Fruit fly (Drosophila melanogaster): ENCODE measurements around the gene Or24a.

Gene Or24a

DNA sequence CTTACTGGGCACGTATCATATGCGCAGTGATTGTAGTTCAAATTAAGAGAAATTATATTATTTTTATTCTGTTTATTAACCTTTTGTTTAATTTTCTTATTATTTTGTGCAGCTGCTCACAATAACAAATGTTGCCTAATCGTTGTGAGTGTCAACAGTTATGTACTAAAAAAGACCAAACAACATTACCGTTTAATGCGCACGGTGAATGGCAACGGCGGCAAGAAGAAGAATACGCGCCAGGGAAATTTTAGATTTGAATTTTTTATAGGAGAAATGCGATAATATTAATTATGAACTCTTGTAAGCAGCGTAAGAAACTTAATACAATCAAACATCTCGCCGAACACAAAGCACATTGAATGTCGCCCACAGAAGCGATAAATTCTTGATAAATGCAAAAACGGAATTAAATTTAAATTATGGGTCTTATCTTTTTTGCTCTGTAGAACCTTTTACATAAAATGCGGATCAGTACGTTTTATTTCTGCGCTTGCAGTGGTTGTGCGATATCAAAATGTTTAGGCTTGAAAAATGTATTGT lies 21.8 kb upstream of the Or24a start, which contains the start of the genes Tbcc and lectin-24Db:
Tbcc (minus strand) TSS at position 163 of the 543 bp plus-strand sequence.
lectin-24Db (plus strand) TSS at position 493 of the 543 bp plus-strand sequence.
- TF ChIP-seq D1 (tag; optimal IDR thresholded peaks at IDR 0.05) (no peak), EcR (GFP tag; optimal IDR thresholded peaks at IDR 0.05) (no peak), fd96Ca (GFP tag; IDR thresholded peaks at IDR 0.05) (no peak), CG15710 (tag; optimal IDR thresholded peaks at IDR 0.05) (no peak), CG17806 (tag; optimal IDR thresholded peaks at IDR 0.05) (no peak), Ets98B (GFP tag; IDR thresholded peaks at IDR 0.05) (no peak), CG32121 (GFP tag; IDR thresholded peaks at IDR 0.05) (no peak), gl (tag; optimal IDR thresholded peaks at IDR 0.05) (no peak), CG34367 (tag; optimal IDR thresholded peaks at IDR 0.05) (no peak), CG8159 (tag; optimal IDR thresholded peaks at IDR 0.05) (no peak), CG13204 (GFP tag; optimal IDR thresholded peaks at IDR 0.05) (no peak), rn (GFP tag; IDR thresholded peaks at IDR 0.05) (no peak), CG4496 (GFP tag; IDR thresholded peaks at IDR 0.05) (no peak), Pif1A (GFP tag; optimal IDR thresholded peaks at IDR 0.05) (no peak), CG8301 (tag; optimal IDR thresholded peaks at IDR 0.05) (no peak), CG10348 (GFP tag; IDR thresholded peaks at IDR 0.05) (no peak), Snoo (tag; optimal IDR thresholded peaks at IDR 0.05) (no peak)

DNA sequence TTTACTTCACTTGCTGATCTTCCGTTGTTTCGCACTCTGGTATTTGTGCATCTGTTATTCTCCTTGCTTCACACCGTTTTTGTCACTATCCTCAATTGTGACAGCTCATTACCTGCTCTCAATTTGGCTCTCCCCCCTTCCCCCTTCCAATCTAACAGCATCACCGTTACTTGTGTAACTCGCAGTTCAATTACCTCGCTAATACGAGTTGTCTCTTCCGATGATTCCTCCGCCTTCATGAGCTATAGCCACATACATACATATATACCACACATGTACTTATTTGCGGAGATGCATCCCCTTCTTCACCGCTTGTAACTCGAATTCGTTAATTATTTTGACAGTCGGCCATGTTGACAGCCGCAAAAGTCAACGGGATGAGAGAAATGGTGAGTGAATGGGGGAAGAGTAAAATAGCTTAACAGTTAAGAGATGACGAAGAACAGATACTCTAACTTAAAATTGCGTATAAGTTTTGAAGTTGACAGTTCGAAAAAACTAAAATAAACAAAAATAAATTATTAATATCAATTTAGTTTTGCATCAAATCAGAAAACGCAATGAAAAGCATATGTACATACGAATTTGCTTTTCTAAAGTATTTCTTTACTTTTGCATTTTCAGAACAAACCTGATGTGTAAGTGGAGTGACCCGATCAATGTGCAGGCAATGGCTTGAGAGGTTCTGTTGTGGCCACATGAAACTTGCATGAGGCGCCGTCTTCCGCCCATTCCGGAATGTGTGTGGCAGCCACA lies 19.5 kb upstream of the Or24a start:
- TF ChIP-seq fd96Ca (GFP tag; IDR thresholded peaks at IDR 0.05) (no peak), rn (GFP tag; IDR thresholded peaks at IDR 0.05) (no peak), D1 (tag; optimal IDR thresholded peaks at IDR 0.05) (no peak), CG10348 (GFP tag; IDR thresholded peaks at IDR 0.05) (no peak), CG4496 (GFP tag; IDR thresholded peaks at IDR 0.05) (no peak), Ets98B (GFP tag; IDR thresholded peaks at IDR 0.05) (peak; percentile 24; the same call in 1 of the 2 replicates), CG17806 (tag; optimal IDR thresholded peaks at IDR 0.05) (no peak), CG14655 (GFP tag; optimal IDR thresholded peaks at IDR 0.05) (no peak), Pif1B (GFP tag; optimal IDR thresholded peaks at IDR 0.05) (no peak), Pif1A (GFP tag; optimal IDR thresholded peaks at IDR 0.05) (no peak), CG32121 (GFP tag; IDR thresholded peaks at IDR 0.05) (0 out of 2 replicates have a peak, but pooled peaks have one; percentile 12), Snoo (tag; optimal IDR thresholded peaks at IDR 0.05) (peak; percentile 39), CG9948 (tag; optimal IDR thresholded peaks at IDR 0.05) (no peak), CG34367 (tag; optimal IDR thresholded peaks at IDR 0.05) (peak; percentile 27), CG8159 (tag; optimal IDR thresholded peaks at IDR 0.05) (no peak), CG13204 (GFP tag; optimal IDR thresholded peaks at IDR 0.05) (no peak), CG8301 (tag; optimal IDR thresholded peaks at IDR 0.05) (no peak), gl (tag; optimal IDR thresholded peaks at IDR 0.05) (no peak), EcR (GFP tag; optimal IDR thresholded peaks at IDR 0.05) (no peak), CG15710 (tag; optimal IDR thresholded peaks at IDR 0.05) (no peak), CG12605 (GFP tag; IDR thresholded peaks at IDR 0.05) (no peak)

DNA sequence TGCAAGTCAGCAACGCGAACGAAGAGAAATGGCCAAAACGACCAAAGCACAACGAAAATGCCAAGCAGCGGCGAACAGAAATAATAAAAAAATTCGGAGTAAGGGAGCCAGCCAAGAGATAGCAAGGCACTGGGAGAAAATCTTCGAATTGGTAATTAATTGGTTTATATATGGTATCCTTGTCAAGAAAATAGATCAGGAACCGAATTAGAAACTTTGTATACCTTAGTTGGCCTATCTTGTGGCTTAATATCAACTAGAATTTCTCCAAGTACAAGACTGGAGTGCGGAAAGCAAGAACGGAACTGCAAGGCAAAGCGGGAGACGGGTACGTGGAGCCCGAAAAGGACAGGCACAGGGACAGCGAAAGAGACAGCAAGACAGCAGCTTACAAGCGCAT lies 14.0 kb upstream of the Or24a start:
- TF ChIP-seq CG4496 (GFP tag; IDR thresholded peaks at IDR 0.05) (no peak), Snoo (tag; optimal IDR thresholded peaks at IDR 0.05) (peak; percentile 15), CG32121 (GFP tag; IDR thresholded peaks at IDR 0.05) (no peak), Pif1B (GFP tag; optimal IDR thresholded peaks at IDR 0.05) (peak; percentile 29), CG10348 (GFP tag; IDR thresholded peaks at IDR 0.05) (no peak), Pif1A (GFP tag; optimal IDR thresholded peaks at IDR 0.05) (peak; percentile 29)

DNA sequence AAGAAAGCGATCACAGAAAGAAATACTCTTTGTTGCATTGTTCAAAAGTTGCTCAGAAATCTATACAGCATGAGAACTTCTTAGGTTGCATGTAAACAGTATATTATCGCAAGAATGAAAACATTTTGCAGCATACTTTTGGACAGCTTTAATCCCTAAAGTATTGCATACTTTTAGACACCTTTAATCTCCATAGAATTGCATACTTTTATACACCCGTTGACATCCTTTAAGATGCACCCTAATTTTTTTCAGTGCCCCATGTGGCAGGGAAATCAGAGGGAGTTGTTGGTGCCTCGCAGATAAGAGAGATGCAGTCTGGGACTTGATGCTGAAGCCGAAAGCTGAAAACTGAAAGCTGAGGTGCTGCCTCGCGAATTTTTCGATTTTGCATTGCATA lies 13.5 kb upstream of the Or24a start:
- TF ChIP-seq CG15710 (tag; optimal IDR thresholded peaks at IDR 0.05): no peak
- no peak for TF ChIP-seq Pif1A (GFP tag; optimal IDR thresholded peaks at IDR 0.05)
- no peak for TF ChIP-seq CG9948 (tag; optimal IDR thresholded peaks at IDR 0.05)
- TF ChIP-seq Pif1B (GFP tag; optimal IDR thresholded peaks at IDR 0.05): no peak
- no peak for TF ChIP-seq CG8159 (tag; optimal IDR thresholded peaks at IDR 0.05)
- no peak for TF ChIP-seq CG12605 (GFP tag; IDR thresholded peaks at IDR 0.05)
- TF ChIP-seq D1 (tag; optimal IDR thresholded peaks at IDR 0.05): no peak
- no peak for TF ChIP-seq fd96Ca (GFP tag; IDR thresholded peaks at IDR 0.05)
- TF ChIP-seq gl (tag; optimal IDR thresholded peaks at IDR 0.05): no peak
- TF ChIP-seq CG17806 (tag; optimal IDR thresholded peaks at IDR 0.05): no peak
- TF ChIP-seq CG4496 (GFP tag; IDR thresholded peaks at IDR 0.05): no peak
- no peak for TF ChIP-seq CG10348 (GFP tag; IDR thresholded peaks at IDR 0.05)
- no peak for TF ChIP-seq CG32121 (GFP tag; IDR thresholded peaks at IDR 0.05)

DNA sequence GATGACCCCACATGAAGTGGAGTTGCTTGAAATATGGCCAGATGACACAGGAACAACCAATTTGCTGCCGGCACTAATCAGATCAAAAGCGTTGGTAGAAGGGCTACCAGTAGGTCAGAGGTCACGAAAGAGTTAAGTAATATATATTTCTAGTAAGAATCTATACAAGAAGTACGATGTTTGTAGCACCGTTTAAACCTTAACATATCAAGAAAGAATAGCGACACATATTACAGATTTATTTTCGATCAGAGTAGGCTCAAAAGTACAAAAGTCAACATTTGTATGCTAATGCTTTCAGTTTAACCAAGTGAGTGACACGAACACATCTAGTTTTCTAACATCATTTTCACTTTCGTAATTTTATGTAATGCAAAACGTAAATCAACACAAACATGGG lies 17.0 kb downstream of the Or24a start, which contains the start of gene CG2955:
CG2955 (plus strand) TSS at position 301 of the 400 bp plus-strand sequence.
- no peak for TF ChIP-seq gl (tag; optimal IDR thresholded peaks at IDR 0.05)
- no peak for TF ChIP-seq Pif1A (GFP tag; optimal IDR thresholded peaks at IDR 0.05)
- TF ChIP-seq CG12605 (GFP tag; IDR thresholded peaks at IDR 0.05): no peak
- TF ChIP-seq CG17806 (tag; optimal IDR thresholded peaks at IDR 0.05): no peak
- no peak for TF ChIP-seq CG4496 (GFP tag; IDR thresholded peaks at IDR 0.05)
- no peak for TF ChIP-seq rn (GFP tag; IDR thresholded peaks at IDR 0.05)
- no peak for TF ChIP-seq CG13204 (GFP tag; optimal IDR thresholded peaks at IDR 0.05)

DNA sequence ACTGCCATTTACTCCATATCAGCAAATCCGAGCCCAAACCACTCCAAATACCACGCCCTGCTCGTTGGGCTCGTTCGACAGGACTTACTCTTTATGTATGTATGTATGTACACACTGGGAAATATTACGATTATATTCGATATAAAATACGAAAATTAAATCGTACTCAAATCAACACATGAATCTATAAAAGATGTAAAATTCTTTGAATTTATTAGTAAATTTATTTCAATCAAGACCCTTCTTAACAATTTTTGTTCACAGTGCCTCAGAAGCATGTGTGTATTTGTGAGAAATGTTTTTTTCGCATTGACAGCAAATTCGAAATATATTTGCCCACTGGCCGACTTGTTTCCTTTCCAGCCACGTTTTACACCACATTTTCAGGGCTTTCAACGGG lies 19.6 kb downstream of the Or24a start:
- TF ChIP-seq rn (GFP tag; IDR thresholded peaks at IDR 0.05): no peak
- TF ChIP-seq D1 (tag; optimal IDR thresholded peaks at IDR 0.05): no peak
- TF ChIP-seq fd96Ca (GFP tag; IDR thresholded peaks at IDR 0.05): no peak
- no peak for TF ChIP-seq CG8159 (tag; optimal IDR thresholded peaks at IDR 0.05)
- TF ChIP-seq EcR (GFP tag; optimal IDR thresholded peaks at IDR 0.05): no peak
- no peak for TF ChIP-seq CG12605 (GFP tag; IDR thresholded peaks at IDR 0.05)
- no peak for TF ChIP-seq Pif1B (GFP tag; optimal IDR thresholded peaks at IDR 0.05)
- TF ChIP-seq CG34367 (tag; optimal IDR thresholded peaks at IDR 0.05): no peak
- TF ChIP-seq CG32121 (GFP tag; IDR thresholded peaks at IDR 0.05): no peak
- no peak for TF ChIP-seq gl (tag; optimal IDR thresholded peaks at IDR 0.05)
- no peak for TF ChIP-seq CG14655 (GFP tag; optimal IDR thresholded peaks at IDR 0.05)
- TF ChIP-seq CG8301 (tag; optimal IDR thresholded peaks at IDR 0.05): no peak

All from whole organism, pupa.